Worm (Caenorhabditis elegans) whole organism, late embryonic: Measurements from ENCODE around the gene srd-17.

ENCODE experiments used
- ama-1 ChIP-seq: fragments of 150-350 bp; optimal IDR thresholded peaks from 2 replicates; lab custom pipeline; 2014
- ceh-30 ChIP-seq: fragments of 150-350 bp; optimal IDR thresholded peaks from 2 replicates; lab custom pipeline; 2014; ENCODE audit warnings: missing biosample characterization, missing genetic modification characterization
- ceh-34 ChIP-seq: sonication (generic microtip); optimal IDR thresholded peaks from 2 replicates; lab custom pipeline; 2016; ENCODE audit warnings: mild to moderate bottlenecking, missing genetic modification characterization, missing compliant biosample characterization
- fax-1 ChIP-seq: sonication (generic microtip); optimal IDR thresholded peaks from 2 replicates; lab custom pipeline; 2016; ENCODE audit warnings: missing genotype, missing genetic modification characterization, missing compliant biosample characterization
- lin-11 ChIP-seq: fragments of 200-800 bp; sonication (Bioruptor generic); optimal IDR thresholded peaks from 2 replicates; lab custom pipeline; 2018; ENCODE audit warnings: mild to moderate bottlenecking, missing genetic modification characterization, missing compliant biosample characterization
- nfya-1 ChIP-seq: sonication (generic microtip); optimal IDR thresholded peaks from 2 replicates; lab custom pipeline; 2017; ENCODE audit warnings: missing genetic modification characterization, mild to moderate bottlenecking, missing compliant biosample characterization, antibody characterized with exemption, moderate library complexity
- nhr-11 ChIP-seq: fragments of 150-350 bp; optimal IDR thresholded peaks from 2 replicates; lab custom pipeline; 2014; ENCODE audit warnings: missing biosample characterization, missing genetic modification characterization
- nhr-232 ChIP-seq: sonication (generic microtip); optimal IDR thresholded peaks from 2 replicates; lab custom pipeline; 2016; ENCODE audit warnings: missing genetic modification characterization, missing compliant biosample characterization
- pha-4 ChIP-seq: fragments of 150-350 bp; optimal IDR thresholded peaks from 2 replicates; lab custom pipeline; 2018; ENCODE audit warnings: missing biosample characterization, missing genetic modification reagents, missing genetic modification characterization
- syd-9 ChIP-seq: sonication (generic microtip); optimal IDR thresholded peaks from 2 replicates; lab custom pipeline; 2016; ENCODE audit warnings: mild to moderate bottlenecking, missing genetic modification characterization, moderate library complexity, missing compliant biosample characterization
- tbx-7 ChIP-seq: sonication (generic microtip); optimal IDR thresholded peaks from 2 replicates; lab custom pipeline; 2016; ENCODE audit warnings: missing genotype, missing genetic modification characterization, missing compliant biosample characterization
- zip-5 ChIP-seq: sonication (generic microtip); optimal IDR thresholded peaks from 2 replicates; lab custom pipeline; 2016; ENCODE audit warnings: missing genetic modification characterization, missing compliant biosample characterization
- ztf-16 ChIP-seq: sonication (generic microtip); optimal IDR thresholded peaks from 2 replicates; lab custom pipeline; 2017; ENCODE audit warnings: missing genetic modification characterization, missing compliant biosample characterization

DNA sequence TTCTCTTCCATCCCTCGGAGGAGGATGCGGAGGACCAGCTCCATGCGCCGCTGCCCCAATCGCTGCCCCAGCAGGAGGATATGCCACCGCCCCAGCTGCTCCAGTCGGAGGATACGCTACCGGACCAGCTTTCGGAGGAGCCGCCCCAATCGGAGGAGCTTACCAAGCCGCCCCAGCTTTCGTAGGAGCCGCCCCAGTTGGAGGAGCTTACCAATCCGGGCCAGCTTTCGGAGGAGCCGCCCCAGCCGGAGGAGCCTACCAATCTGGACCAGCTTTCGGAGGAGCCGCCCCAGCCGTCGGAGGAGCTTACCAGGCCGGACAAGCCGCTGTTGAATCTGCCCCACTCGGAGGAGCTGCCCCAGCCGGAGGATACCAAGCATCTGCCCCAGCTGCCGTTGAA is 17.1 kb downstream of the srd-17 start:
- no peak for TF ChIP-seq zip-5 (tag; lab: Kevin White, UChicago)
- no peak for TF ChIP-seq ceh-34 (tag; lab: Kevin White, UChicago)
- peak; percentile 21 for TF ChIP-seq nhr-232 (tag; lab: Kevin White, UChicago)
- TF ChIP-seq nfya-1 (tag; lab: Kevin White, UChicago): no peak
- TF ChIP-seq syd-9 (tag; lab: Kevin White, UChicago): no peak
- TF ChIP-seq ztf-16: no peak
- TF ChIP-seq tbx-7: no peak
- TF ChIP-seq fax-1 (tag; lab: Kevin White, UChicago): no peak
- no peak for TF ChIP-seq lin-11 (tag; lab: Kevin White, UChicago)
- no peak for TF ChIP-seq ceh-30 (tag; lab: Kevin White, UChicago)
- TF ChIP-seq ama-1: no peak
- no peak for TF ChIP-seq pha-4 (tag; lab: Kevin White, UChicago)
- no peak for TF ChIP-seq nhr-11 (tag; lab: Kevin White, UChicago)
